Fruit fly (Drosophila melanogaster) Kc167 (cell line): ENCODE results near the gene CG13931.

Experiments used
- Myc ChIP-seq: fragments of >200 bp; optimal IDR thresholded peaks from 2 replicates; lab custom pipeline; 2017; ENCODE audit warnings: missing external identifiers
- Sin3A ChIP-seq: fragments of >200 bp; optimal IDR thresholded peaks from 2 replicates; lab custom pipeline; 2018; ENCODE audit warnings: missing external identifiers
- h ChIP-seq: fragments of >200 bp; optimal IDR thresholded peaks from 3 replicates; lab custom pipeline; 2018; ENCODE audit warnings: missing external identifiers
- insv ChIP-seq: fragments of >200 bp; optimal IDR thresholded peaks from 3 replicates; lab custom pipeline; 2018; ENCODE audit warnings: missing external identifiers
- psq ChIP-seq: fragments of >200 bp; optimal IDR thresholded peaks from 2 replicates; lab custom pipeline; 2017; ENCODE audit warnings: missing external identifiers
- ttk ChIP-seq: sonication (Bioruptor generic); optimal IDR thresholded peaks from 2 replicates; lab custom pipeline; 2017; ENCODE audit warnings: missing external identifiers

Gene CG13931

DNA sequence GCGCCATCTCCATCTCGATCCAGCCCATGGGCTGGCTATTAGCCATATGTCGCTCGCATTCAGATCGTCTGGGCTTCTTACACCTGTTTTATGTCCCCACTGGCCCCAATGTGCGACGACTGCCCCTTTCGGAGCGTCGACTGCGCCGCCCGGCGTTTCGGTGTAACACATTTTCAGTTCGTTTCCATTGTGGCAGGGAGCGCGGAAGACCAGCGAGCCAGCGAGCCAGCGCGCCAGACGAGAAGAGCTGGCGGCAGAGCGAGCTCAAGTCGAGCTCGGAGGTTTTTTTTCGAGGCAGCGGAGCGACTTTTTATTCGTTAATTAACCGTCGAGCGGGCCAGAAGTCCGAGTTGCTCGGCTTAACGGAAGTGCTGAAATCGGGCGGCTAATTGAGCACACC, 27.8 kb downstream of the CG13931 start, which contains the start of gene CG7991:
Gene CG7991, plus strand, starts transcription at position 329 of the 400 bp plus-strand sequence.
- TF ChIP-seq h (lab: Kevin White, UChicago) (no peak), Sin3A (no peak), insv (lab: Kevin White, UChicago) (no peak), psq (lab: Kevin White, UChicago) (no peak), ttk (lab: Kevin White, UChicago) (no peak), Myc (lab: Kevin White, UChicago) (no peak)

DNA sequence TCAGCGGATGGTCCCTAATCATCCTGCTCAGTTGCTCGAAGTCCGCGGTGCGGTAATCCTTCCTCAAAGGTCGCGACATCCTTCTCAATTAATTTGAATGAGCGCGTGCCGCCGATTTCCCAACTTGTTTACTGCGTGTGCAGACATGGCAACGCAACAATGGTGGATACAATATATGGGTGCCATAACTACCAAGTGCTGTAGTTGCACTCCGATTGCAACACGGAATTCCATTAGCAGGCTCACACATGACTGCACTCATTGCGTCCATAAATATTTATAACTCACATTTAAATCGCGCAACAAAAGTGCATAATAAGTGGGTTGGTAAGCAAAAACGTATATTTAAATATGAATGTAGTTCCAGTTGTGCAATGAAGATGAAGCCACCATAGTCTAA, 29.6 kb downstream of the CG13931 start, which contains the start of gene CG13930:
Gene CG13930, minus strand, starts transcription at position 101 of the 400 bp plus-strand sequence.
- TF ChIP-seq ttk (lab: Kevin White, UChicago): no peak
- no peak for TF ChIP-seq Sin3A
- TF ChIP-seq insv (lab: Kevin White, UChicago): no peak
- no peak for TF ChIP-seq psq (lab: Kevin White, UChicago)
- TF ChIP-seq Myc (lab: Kevin White, UChicago): no peak
- no peak for TF ChIP-seq h (lab: Kevin White, UChicago)

DNA sequence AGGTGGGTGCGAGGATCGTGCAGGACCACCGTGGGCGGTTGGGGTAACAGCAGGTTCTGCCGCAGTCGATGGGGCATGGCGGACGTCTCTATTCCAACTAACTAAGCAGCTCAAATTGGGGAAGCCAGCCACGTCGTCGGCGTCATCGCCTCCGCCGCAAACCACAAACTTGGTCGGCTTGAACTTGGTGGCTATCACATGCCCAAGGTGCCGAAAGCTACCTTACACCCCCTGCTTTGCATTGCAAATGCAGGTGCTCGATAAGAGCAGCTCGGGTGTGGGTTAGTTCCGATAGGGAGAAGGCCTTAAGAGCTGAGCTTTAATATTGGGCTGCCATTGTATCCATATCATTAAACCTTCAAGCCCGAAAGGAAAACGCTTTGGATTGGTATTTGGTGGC, 32.2 kb downstream of the CG13931 start, which contains the start of gene RabX5:
Gene RabX5, minus strand, starts transcription at position 101 of the 400 bp plus-strand sequence.
- TF ChIP-seq Sin3A (no peak), h (lab: Kevin White, UChicago) (no peak), psq (lab: Kevin White, UChicago) (no peak), Myc (lab: Kevin White, UChicago) (no peak), insv (lab: Kevin White, UChicago) (no peak), ttk (lab: Kevin White, UChicago) (no peak)

DNA sequence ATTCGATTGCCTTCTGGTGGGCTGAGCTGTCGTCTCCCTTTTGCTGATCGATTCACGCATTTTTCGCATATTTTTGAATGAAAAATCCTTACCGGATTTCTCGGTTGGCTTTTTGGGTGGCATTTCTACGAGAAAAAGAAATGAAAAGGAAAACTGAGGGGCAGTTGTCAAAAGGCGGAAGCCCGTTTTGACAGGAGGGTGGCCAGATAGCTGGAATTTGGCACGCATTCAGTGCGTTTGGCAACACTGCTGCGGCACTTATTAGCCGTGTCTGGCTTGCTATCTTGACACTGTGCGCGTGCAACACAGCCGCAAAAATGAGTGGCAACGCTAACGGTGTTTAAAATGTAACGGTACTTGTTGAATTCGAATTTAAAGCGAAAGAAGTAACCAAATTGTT, 33.7 kb downstream of the CG13931 start, which contains the start of gene RpL23A:
Gene RpL23A, minus strand, starts transcription at position 151 of the 400 bp plus-strand sequence.
- TF ChIP-seq psq (lab: Kevin White, UChicago) (no peak), ttk (lab: Kevin White, UChicago) (no peak), h (lab: Kevin White, UChicago) (no peak), Sin3A (no peak), Myc (lab: Kevin White, UChicago) (no peak), insv (lab: Kevin White, UChicago) (no peak)

DNA sequence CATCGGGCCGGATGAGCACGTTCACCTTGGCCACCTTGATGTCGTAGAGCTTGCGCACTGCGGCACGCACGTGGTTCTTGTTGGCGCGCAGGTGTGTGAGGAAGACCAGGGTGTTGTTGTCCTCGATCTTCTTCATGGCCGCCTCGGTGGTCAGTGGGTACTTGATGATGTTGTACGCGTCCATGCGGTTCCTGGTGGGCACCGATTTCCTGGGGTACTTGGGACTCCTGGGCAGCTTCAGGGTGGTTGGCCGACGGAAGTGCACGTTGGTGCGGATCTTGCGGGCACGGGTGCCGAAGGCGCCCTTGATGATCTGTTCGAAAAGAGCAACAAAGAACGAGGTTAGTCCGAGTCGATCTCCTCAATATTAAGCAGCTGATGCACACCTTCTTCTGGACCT, 34.8 kb downstream of the CG13931 start:
- TF ChIP-seq Myc (lab: Kevin White, UChicago) (no peak), ttk (lab: Kevin White, UChicago) (peak; percentile 94), Sin3A (no peak), psq (lab: Kevin White, UChicago) (no peak)

DNA sequence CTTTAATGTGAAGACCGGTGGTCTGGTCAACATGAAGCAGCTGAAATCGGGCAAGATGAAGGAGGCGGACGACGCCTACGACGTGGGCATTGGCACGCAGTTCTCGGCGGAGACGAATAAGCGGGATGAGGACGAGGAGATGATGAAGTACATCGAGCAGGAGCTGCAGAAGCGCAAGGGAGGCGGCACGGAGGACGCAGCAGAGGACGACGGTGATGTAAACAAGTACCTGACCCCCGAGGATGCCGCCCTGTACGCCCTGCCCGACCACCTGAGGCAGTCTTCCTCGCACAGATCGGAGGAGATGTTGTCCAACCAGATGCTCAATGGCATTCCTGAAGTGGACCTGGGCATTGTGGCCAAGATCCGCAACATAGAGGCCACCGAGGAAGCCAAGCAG, 36.7 kb downstream of the CG13931 start:
- TF ChIP-seq h (lab: Kevin White, UChicago): no peak
- TF ChIP-seq Myc (lab: Kevin White, UChicago): no peak
- no peak for TF ChIP-seq insv (lab: Kevin White, UChicago)
- no peak for TF ChIP-seq psq (lab: Kevin White, UChicago)
- TF ChIP-seq ttk (lab: Kevin White, UChicago): no peak
- TF ChIP-seq Sin3A: no peak

DNA sequence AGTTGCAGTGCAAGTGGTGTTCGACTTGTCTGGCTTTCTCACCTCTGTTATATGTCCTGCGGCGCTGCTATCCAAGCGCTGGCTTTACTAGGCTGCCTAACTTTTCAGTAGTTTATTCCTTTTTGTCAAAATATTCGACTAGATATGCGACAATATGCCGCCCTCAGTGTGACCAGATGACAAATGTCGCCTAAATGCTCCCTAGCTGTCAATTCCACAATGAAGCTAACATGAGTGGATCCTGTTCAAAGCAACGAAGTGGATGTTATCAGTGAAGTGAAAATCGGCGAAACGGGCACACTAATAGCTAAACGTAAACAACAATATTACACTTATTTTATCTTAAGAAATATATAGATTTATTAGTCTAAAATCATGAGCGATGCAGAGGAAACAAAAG, 37.3 kb downstream of the CG13931 start, which contains the start of the genes Srrm234 and CG7974:
Gene Srrm234, minus strand, starts transcription at position 189 of the 400 bp plus-strand sequence.
Gene CG7974, plus strand, starts transcription at position 263 of the 400 bp plus-strand sequence.
- TF ChIP-seq Sin3A: no peak
- no peak for TF ChIP-seq ttk (lab: Kevin White, UChicago)
- TF ChIP-seq Myc (lab: Kevin White, UChicago): no peak

DNA sequence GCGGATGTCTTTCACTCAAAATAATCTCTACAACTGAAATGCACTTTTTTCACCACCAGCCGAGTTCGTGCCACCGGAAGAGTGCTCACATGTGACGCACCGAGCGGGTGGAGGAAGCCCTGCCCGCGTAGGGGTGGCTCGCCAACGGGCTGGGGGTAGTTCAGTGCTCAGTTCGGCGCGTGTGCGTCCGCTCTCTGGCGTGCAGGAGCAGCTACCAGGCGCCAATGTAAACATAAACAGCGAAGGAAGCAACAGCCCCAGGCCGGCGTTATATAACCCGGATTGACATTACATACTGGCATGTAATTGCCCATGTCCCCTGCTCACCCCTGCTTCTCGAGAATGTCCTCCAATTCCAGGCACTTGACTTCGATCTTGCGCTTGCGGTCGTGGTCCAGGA, 38.0 kb downstream of the CG13931 start:
- TF ChIP-seq ttk (lab: Kevin White, UChicago) (peak; percentile 82), psq (lab: Kevin White, UChicago) (no peak), Sin3A (no peak)

DNA sequence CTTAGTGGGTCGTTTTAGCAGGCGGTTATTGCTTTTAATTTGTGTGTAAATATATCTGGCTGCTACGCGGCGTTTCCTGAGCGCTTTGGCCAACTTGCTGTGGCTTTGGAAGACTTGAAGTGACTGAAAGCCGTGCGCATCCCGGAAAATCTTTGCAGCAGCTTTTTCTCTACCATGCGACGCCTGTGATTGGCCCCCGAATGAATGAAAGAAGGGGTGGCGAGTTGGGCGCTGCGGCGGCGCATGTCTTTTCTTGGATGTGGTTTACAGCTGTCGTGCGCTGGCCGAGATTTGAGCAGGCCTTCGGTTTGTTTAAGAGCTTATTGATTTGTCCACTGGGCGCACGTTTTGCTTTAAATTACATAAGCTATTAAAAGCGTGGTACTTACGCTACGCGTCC, 38.7 kb downstream of the CG13931 start:
- no peak for TF ChIP-seq insv (lab: Kevin White, UChicago)
- TF ChIP-seq psq (lab: Kevin White, UChicago): no peak
- TF ChIP-seq Myc (lab: Kevin White, UChicago): no peak
- TF ChIP-seq ttk (lab: Kevin White, UChicago): no peak
- no peak for TF ChIP-seq h (lab: Kevin White, UChicago)
- TF ChIP-seq Sin3A: no peak

DNA sequence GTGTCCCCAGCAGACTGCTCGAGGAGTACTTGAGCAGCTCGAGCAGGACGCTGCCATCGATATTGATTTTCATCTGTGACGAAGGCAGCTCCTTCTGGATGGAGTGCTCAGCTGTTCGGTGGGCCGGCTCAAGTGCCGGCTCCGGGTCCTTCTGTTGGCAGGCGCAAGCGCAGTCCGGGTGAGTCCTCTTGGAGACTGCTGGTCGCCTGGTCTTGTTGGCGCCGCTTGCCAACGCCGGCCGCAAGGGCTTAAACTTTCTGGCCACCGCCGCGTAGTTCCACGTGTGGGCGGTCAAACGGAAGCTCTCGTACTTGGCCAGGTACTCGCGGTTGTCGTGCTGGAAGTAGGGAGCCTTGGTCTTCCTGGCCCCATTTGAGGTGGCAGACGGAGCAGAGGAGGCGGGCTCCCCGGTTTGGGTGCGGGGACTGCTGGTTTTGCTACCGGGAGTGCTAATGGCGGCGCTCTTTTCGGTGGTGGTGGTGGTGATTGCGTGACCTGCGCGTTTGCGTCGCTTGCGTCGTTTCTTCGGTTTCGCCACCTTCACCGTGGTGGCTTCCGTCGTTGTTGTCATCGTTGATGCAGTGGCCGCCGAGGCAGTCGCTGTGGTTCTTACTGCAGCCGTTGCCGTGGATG, 40.4 kb downstream of the CG13931 start:
- TF ChIP-seq Myc (lab: Kevin White, UChicago) (no peak), Sin3A (no peak), h (lab: Kevin White, UChicago) (no peak), psq (lab: Kevin White, UChicago) (no peak), ttk (lab: Kevin White, UChicago) (no peak), insv (lab: Kevin White, UChicago) (no peak)

DNA sequence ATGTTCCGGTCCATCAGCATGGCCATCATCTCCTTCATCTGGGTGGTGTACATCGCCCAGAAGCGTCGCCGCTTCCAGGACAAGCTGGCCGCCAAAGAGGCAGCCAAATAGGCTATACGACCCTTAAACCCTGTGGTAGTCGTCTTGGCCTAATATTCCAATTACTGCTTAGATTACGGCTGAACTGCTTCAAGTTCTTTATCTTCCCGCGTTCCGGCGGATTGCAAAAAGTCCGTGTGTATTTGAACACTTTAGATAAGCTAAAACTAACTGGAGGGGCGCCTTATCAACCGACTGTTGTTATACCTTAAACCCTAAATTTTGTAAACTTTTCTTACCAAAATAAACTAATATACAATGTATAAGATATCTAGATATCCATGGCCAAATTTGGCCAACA, 48.5 kb downstream of the CG13931 start:
- no peak for TF ChIP-seq Sin3A

DNA sequence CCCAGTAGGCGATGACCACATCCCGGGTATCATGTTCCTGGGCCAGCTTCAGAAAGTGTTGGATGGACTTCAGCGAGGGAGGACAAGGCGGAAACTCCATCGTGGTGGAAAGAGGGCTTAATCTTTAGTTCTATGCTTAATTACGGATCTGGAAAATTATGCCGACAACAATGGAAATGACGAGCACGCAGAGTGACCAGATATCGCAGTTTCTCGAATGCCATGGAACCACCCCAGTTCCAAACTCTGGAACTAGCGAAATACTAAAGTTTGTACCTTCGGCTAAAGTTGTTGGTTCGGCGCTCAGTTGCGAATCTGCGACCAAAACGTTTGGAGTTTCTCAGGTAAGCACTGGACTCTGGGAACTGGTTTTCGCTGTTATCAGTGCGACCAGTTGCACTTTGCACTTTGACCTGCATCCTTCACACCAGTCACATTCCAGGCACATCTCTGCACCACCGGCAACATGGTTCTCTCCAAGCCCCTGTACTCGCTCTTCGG, 49.5 kb downstream of the CG13931 start, which contains the start of the genes CG7970 and Vta1:
Gene CG7970, plus strand, starts transcription at position 51 of the 501 bp plus-strand sequence.
Gene Vta1, minus strand, starts transcription at position 201 of the 501 bp plus-strand sequence.
- TF ChIP-seq Myc (lab: Kevin White, UChicago) (no peak), h (lab: Kevin White, UChicago) (no peak), Sin3A (no peak), insv (lab: Kevin White, UChicago) (no peak), psq (lab: Kevin White, UChicago) (no peak), ttk (lab: Kevin White, UChicago) (no peak)
